Worm (Caenorhabditis elegans) whole organism, L4 larva: Measurements from ENCODE around the gene elo-7.

Source experiments
- F10B5.3 ChIP-seq: sonication (generic microtip); optimal IDR thresholded peaks from 2 replicates; lab custom pipeline; 2016; ENCODE audit warnings: mild to moderate bottlenecking, missing genetic modification characterization, missing compliant biosample characterization
- F37D6.2 ChIP-seq: sonication (generic microtip); optimal IDR thresholded peaks from 2 replicates; lab custom pipeline; 2016; ENCODE audit warnings: mild to moderate bottlenecking, missing genetic modification characterization, missing compliant biosample characterization
- T20F7.1 ChIP-seq: fragments of 200-800 bp; sonication (Bioruptor generic); optimal IDR thresholded peaks from 2 replicates; lab custom pipeline; 2018; ENCODE audit warnings: mild to moderate bottlenecking, missing genetic modification characterization, missing compliant biosample characterization
- T26A8.4 ChIP-seq: fragments of 200-800 bp; sonication (Bioruptor generic); IDR thresholded peaks from 2 replicates; pipeline ENCODE4 v1.3.6; 2022; ENCODE audit warnings: missing genetic modification characterization, missing compliant biosample characterization
- ZK546.5 ChIP-seq, 2 experiments: sonication (generic microtip); optimal IDR thresholded peaks; 2 replicates each; lab custom pipeline; 2017; ENCODE audit warnings: missing biosample characterization in 2 of 2, missing genetic modification characterization in 2 of 2
- ama-1 ChIP-seq: fragments of 150-350 bp; optimal IDR thresholded peaks from 2 replicates; lab custom pipeline; 2014; ENCODE audit warnings: inconsistent platforms, mixed read lengths
- arid-1 ChIP-seq: fragments of 200-800 bp; sonication (Bioruptor generic); conservative IDR thresholded peaks from 2 replicates; pipeline ENCODE4 v1.3.6; 2022; ENCODE audit warnings: missing genetic modification reagents, missing genetic modification characterization, missing compliant biosample characterization
- attf-4 ChIP-seq: sonication (generic microtip); optimal IDR thresholded peaks from 3 replicates; lab custom pipeline; 2017; ENCODE audit warnings: missing biosample characterization, missing genetic modification characterization
- ceh-20 ChIP-seq: fragments of 200-800 bp; sonication (Bioruptor generic); IDR thresholded peaks from 2 replicates; pipeline ENCODE4 v1.3.6; 2022; ENCODE audit warnings: missing genetic modification reagents, missing genetic modification characterization, missing compliant biosample characterization
- ceh-28 ChIP-seq: fragments of 150-350 bp; optimal IDR thresholded peaks from 2 replicates; lab custom pipeline; 2014; ENCODE audit warnings: missing biosample characterization, missing genetic modification reagents, missing genetic modification characterization
- ceh-62 ChIP-seq: sonication (generic microtip); optimal IDR thresholded peaks from 2 replicates; lab custom pipeline; 2017; ENCODE audit warnings: missing biosample characterization, missing genetic modification characterization
- dmd-6 ChIP-seq: fragments of 200-800 bp; sonication (Bioruptor generic); IDR thresholded peaks from 2 replicates; pipeline ENCODE4 v1.3.6; 2022; ENCODE audit warnings: missing genetic modification reagents, missing genetic modification characterization, missing compliant biosample characterization
- dpl-1 ChIP-seq: fragments of 150-350 bp; optimal IDR thresholded peaks from 2 replicates; lab custom pipeline; 2014; ENCODE audit warnings: missing biosample characterization, missing genetic modification reagents, missing genetic modification characterization
- duxl-1 ChIP-seq: sonication (generic microtip); optimal IDR thresholded peaks from 2 replicates; lab custom pipeline; 2016; ENCODE audit warnings: mild to moderate bottlenecking, missing genetic modification characterization, moderate library complexity, missing compliant biosample characterization; ENCODE audit not compliant: poor library complexity
- dve-1 ChIP-seq: sonication (generic microtip); optimal IDR thresholded peaks from 2 replicates; lab custom pipeline; 2017; ENCODE audit warnings: antibody characterized with exemption, mild to moderate bottlenecking, missing genetic modification characterization, missing compliant biosample characterization; ENCODE audit not compliant: insufficient read depth
- hif-1 ChIP-seq, 2 experiments: sonication (generic microtip); optimal IDR thresholded peaks; 2 replicates each; lab custom pipeline; 2016 to 2017; ENCODE audit warnings: missing compliant biosample characterization in 2 of 2, missing genetic modification characterization in 2 of 2, missing genetic modification reagents in 2 of 2, missing genotype in 2 of 2, mild to moderate bottlenecking in 1 of 2
- hlh-11 ChIP-seq: fragments of 200-800 bp; sonication (Bioruptor generic); optimal IDR thresholded peaks from 2 replicates; lab custom pipeline; 2018; ENCODE audit warnings: mild to moderate bottlenecking, missing genetic modification characterization, missing compliant biosample characterization
- hlh-30 ChIP-seq: sonication (generic microtip); optimal IDR thresholded peaks from 2 replicates; lab custom pipeline; 2017; ENCODE audit warnings: antibody characterized with exemption, mild to moderate bottlenecking, missing genetic modification characterization, missing compliant biosample characterization; ENCODE audit not compliant: insufficient read depth
- hmg-1.1 ChIP-seq: fragments of 200-800 bp; sonication (Bioruptor generic); IDR thresholded peaks from 2 replicates; pipeline ENCODE4 v1.3.6; 2022; ENCODE audit warnings: missing genetic modification reagents, missing genetic modification characterization, missing compliant biosample characterization
- jun-1 ChIP-seq: fragments of 150-350 bp; optimal IDR thresholded peaks from 2 replicates; lab custom pipeline; 2014; ENCODE audit warnings: missing biosample characterization, missing genetic modification reagents, missing genetic modification characterization
- lim-7 ChIP-seq: fragments of 200-800 bp; sonication (Bioruptor generic); IDR thresholded peaks from 2 replicates; pipeline ENCODE4 v1.3.6; 2022; ENCODE audit warnings: missing genetic modification characterization, missing compliant biosample characterization
- lin-13 ChIP-seq: fragments of 150-350 bp; optimal IDR thresholded peaks from 2 replicates; lab custom pipeline; 2014; ENCODE audit warnings: missing biosample characterization, missing genetic modification reagents, missing genetic modification characterization
- lin-29 ChIP-seq: fragments of 200-800 bp; sonication (Bioruptor generic); IDR thresholded peaks from 2 replicates; pipeline ENCODE4 v1.3.6; 2022; ENCODE audit warnings: missing genetic modification reagents, missing genetic modification characterization, missing compliant biosample characterization
- lin-38 ChIP-seq: fragments of 200-800 bp; sonication (Bioruptor generic); IDR thresholded peaks from 2 replicates; pipeline ENCODE4 v1.3.6; 2022; ENCODE audit warnings: missing genetic modification reagents, missing genetic modification characterization, missing compliant biosample characterization
- lsy-2 ChIP-seq, 2 experiments: fragments of 150-350 bp in 1 of 2; sonication (generic microtip) in 1 of 2; optimal IDR thresholded peaks; 2 replicates each; lab custom pipeline; 2014 to 2017; ENCODE audit warnings: missing biosample characterization in 2 of 2, missing genetic modification characterization in 2 of 2
- madf-9 ChIP-seq: fragments of 200-800 bp; sonication (Bioruptor generic); conservative IDR thresholded peaks from 2 replicates; pipeline ENCODE4 v1.3.6; 2022; ENCODE audit warnings: missing genetic modification reagents, missing genetic modification characterization, missing compliant biosample characterization
- mdt-29 ChIP-seq: fragments of 200-800 bp; sonication (Bioruptor generic); IDR thresholded peaks from 2 replicates; pipeline ENCODE4 v1.3.6; 2022; ENCODE audit warnings: missing genetic modification reagents, missing genetic modification characterization, missing compliant biosample characterization
- mep-1 ChIP-seq: fragments of 150-350 bp; sonication (generic microtip); optimal IDR thresholded peaks from 3 replicates; lab custom pipeline; 2014; ENCODE audit warnings: missing biosample characterization, missing genetic modification characterization
- mes-2 ChIP-seq: sonication (generic microtip); optimal IDR thresholded peaks from 2 replicates; lab custom pipeline; 2016; ENCODE audit warnings: missing genotype, mild to moderate bottlenecking, missing genetic modification characterization, missing compliant biosample characterization; ENCODE audit not compliant: poor library complexity, severe bottlenecking
- nhr-10 ChIP-seq: fragments of 150-350 bp; optimal IDR thresholded peaks from 2 replicates; lab custom pipeline; 2014; ENCODE audit warnings: missing biosample characterization, missing genetic modification characterization
- nhr-102 ChIP-seq: sonication (generic microtip); optimal IDR thresholded peaks from 2 replicates; lab custom pipeline; 2016; ENCODE audit warnings: mild to moderate bottlenecking, missing genetic modification characterization, moderate library complexity, missing compliant biosample characterization
- nhr-237 ChIP-seq: sonication (generic microtip); optimal IDR thresholded peaks from 2 replicates; lab custom pipeline; 2017; ENCODE audit warnings: missing biosample characterization, missing genetic modification characterization
- nhr-25 ChIP-seq: sonication (generic microtip); optimal IDR thresholded peaks from 2 replicates; lab custom pipeline; 2017; ENCODE audit warnings: missing genetic modification characterization, mild to moderate bottlenecking, missing compliant biosample characterization, antibody characterized with exemption, moderate library complexity, borderline replicate concordance; ENCODE audit not compliant: insufficient read depth
- nhr-48 ChIP-seq: sonication (generic microtip); optimal IDR thresholded peaks from 2 replicates; lab custom pipeline; 2016; ENCODE audit warnings: mild to moderate bottlenecking, missing genetic modification characterization, missing compliant biosample characterization
- nhr-6 ChIP-seq: fragments of 150-350 bp; optimal IDR thresholded peaks from 2 replicates; lab custom pipeline; 2014; ENCODE audit warnings: missing biosample characterization, missing genetic modification characterization
- nhr-77 ChIP-seq: fragments of 150-350 bp; optimal IDR thresholded peaks from 2 replicates; lab custom pipeline; 2014; ENCODE audit warnings: missing biosample characterization, missing genetic modification characterization
- pha-4 ChIP-seq, 2 experiments: fragments of 150-350 bp in 1 of 2; fragments of 200-800 bp in 1 of 2; sonication (Bioruptor generic) in 1 of 2; IDR thresholded peaks in 1 of 2; optimal IDR thresholded peaks in 1 of 2; 2 replicates each; pipeline versions ENCODE4 v1.3.6 to Lab custom; 2014 to 2022; ENCODE audit warnings: missing genetic modification characterization in 2 of 2, missing genetic modification reagents in 2 of 2, missing biosample characterization in 1 of 2, missing compliant biosample characterization in 1 of 2
- rbr-2 ChIP-seq: sonication (generic microtip); optimal IDR thresholded peaks from 2 replicates; lab custom pipeline; 2016; ENCODE audit warnings: missing genotype, missing genetic modification characterization, missing compliant biosample characterization
- saeg-2 ChIP-seq: fragments of 200-800 bp; sonication (Bioruptor generic); IDR thresholded peaks from 2 replicates; pipeline ENCODE4 v1.3.6; 2022; ENCODE audit warnings: missing genetic modification reagents, missing genetic modification characterization, missing compliant biosample characterization
- sdz-12 ChIP-seq: fragments of 200-800 bp; sonication (Bioruptor generic); optimal IDR thresholded peaks from 2 replicates; lab custom pipeline; 2018; ENCODE audit warnings: mild to moderate bottlenecking, missing genetic modification characterization, missing compliant biosample characterization
- set-16 ChIP-seq: fragments of 200-800 bp; sonication (Bioruptor generic); IDR thresholded peaks from 2 replicates; pipeline ENCODE4 v1.3.6; 2022; ENCODE audit warnings: missing genetic modification reagents, missing genetic modification characterization, missing compliant biosample characterization
- snpc-1.2 ChIP-seq: fragments of 200-800 bp; sonication (Bioruptor generic); IDR thresholded peaks from 2 replicates; pipeline ENCODE4 v1.3.6; 2022; ENCODE audit warnings: missing genetic modification reagents, missing genetic modification characterization, missing compliant biosample characterization
- snpc-4 ChIP-seq: fragments of 150-350 bp; optimal IDR thresholded peaks from 2 replicates; lab custom pipeline; 2014; ENCODE audit warnings: missing biosample characterization, missing genetic modification characterization
- spr-3 ChIP-seq: fragments of 200-800 bp; sonication (Bioruptor generic); optimal IDR thresholded peaks from 2 replicates; lab custom pipeline; 2018; ENCODE audit warnings: mild to moderate bottlenecking, missing genetic modification characterization, missing compliant biosample characterization
- unc-39 ChIP-seq: sonication (generic microtip); optimal IDR thresholded peaks from 2 replicates; lab custom pipeline; 2017; ENCODE audit warnings: missing biosample characterization, missing genetic modification characterization
- zip-2 ChIP-seq: fragments of 150-350 bp; optimal IDR thresholded peaks from 2 replicates; lab custom pipeline; 2014; ENCODE audit warnings: missing biosample characterization, missing genetic modification characterization
- ztf-7 ChIP-seq: fragments of 150-350 bp; optimal IDR thresholded peaks from 2 replicates; lab custom pipeline; 2014; ENCODE audit warnings: missing biosample characterization, missing genetic modification characterization

The elo-7 gene

DNA sequence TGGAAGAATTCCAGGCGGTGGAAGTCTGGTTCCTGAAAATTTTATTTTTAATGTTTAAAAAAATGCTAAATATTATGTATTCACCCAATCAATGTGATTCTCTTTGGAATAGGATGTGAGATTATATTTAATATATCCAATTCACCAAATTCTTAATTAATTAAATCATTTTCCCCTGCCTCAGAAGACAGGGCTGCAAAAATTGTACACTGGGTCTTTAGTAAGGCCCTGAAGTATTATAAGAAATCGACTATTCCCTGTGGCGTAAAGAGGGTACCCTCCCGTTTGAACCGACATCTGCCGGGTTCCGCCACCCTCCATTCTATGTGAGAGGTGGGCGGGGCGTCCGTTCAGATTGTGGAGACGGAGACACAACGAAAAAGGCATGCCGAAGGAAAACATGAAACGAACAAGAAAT is 18.5 kb upstream of the elo-7 start (continued):
- TF ChIP-seq nhr-237 (tag; lab: Kevin White, UChicago): no peak
- TF ChIP-seq hlh-11 (tag; lab: Kevin White, UChicago): peak; percentile 65
- TF ChIP-seq ztf-7: peak; percentile 19
- peak in 1 of 2 experiments; percentile 48 for TF ChIP-seq hif-1 (tag; optimal IDR thresholded peaks at IDR 0.05; lab: Kevin White, UChicago)
- TF ChIP-seq lsy-2 (tag; optimal IDR thresholded peaks at IDR 0.05; lab: Kevin White, UChicago): peak; percentile 33 to 73
- 0 out of 2 replicates have a peak, but pooled peaks have one; percentile 26 for TF ChIP-seq lim-7 (GFP tag; lab: Robert Waterston, UW)
- TF ChIP-seq duxl-1 (tag; lab: Kevin White, UChicago): peak; percentile 62
- peak; percentile 95 for TF ChIP-seq snpc-4 (tag; lab: Kevin White, UChicago)
- TF ChIP-seq spr-3 (GFP tag; lab: Kevin White, UChicago): peak; percentile 59
- no peak for TF ChIP-seq attf-4 (tag; lab: Kevin White, UChicago)
- 0 out of 2 replicates have a peak, but pooled peaks have one; percentile 28 for TF ChIP-seq mdt-29 (GFP tag; lab: Robert Waterston, UW)
- TF ChIP-seq unc-39: no peak
- TF ChIP-seq T26A8.4: peak; percentile 81
- peak; percentile 74 for TF ChIP-seq rbr-2
- peak; percentile 67 for TF ChIP-seq nhr-102
- TF ChIP-seq T20F7.1 (GFP tag; lab: Kevin White, UChicago): peak; percentile 65
- TF ChIP-seq arid-1 (GFP tag; lab: Robert Waterston, UW): peak; percentile 61; the same call in 1 of the 2 replicates
- TF ChIP-seq ZK546.5 (tag; optimal IDR thresholded peaks at IDR 0.05; lab: Kevin White, UChicago): no peak
- TF ChIP-seq nhr-6 (tag; lab: Kevin White, UChicago): peak; percentile 66
- peak; percentile 40; the same call in 1 of the 2 replicates for TF ChIP-seq ceh-20 (GFP tag; lab: Robert Waterston, UW)
- peak; percentile 46 for TF ChIP-seq dmd-6 (GFP tag; lab: Robert Waterston, UW)
- TF ChIP-seq jun-1: peak; percentile 1
- no peak for TF ChIP-seq lin-29 (GFP tag; lab: Robert Waterston, UW)
- TF ChIP-seq hlh-30 (tag; lab: Kevin White, UChicago): peak; percentile 66
- TF ChIP-seq mep-1 (tag; lab: Kevin White, UChicago): peak; percentile 90
- peak; percentile 56; the same call in 1 of the 2 replicates for TF ChIP-seq pha-4 (GFP tag; IDR thresholded peaks at IDR 0.05; lab: Robert Waterston, UW)
- TF ChIP-seq pha-4 (tag; optimal IDR thresholded peaks at IDR 0.05; lab: Kevin White, UChicago): no peak
- peak; percentile 90 for TF ChIP-seq mes-2 (tag; lab: Kevin White, UChicago)
- peak; percentile 53 for TF ChIP-seq F37D6.2
- peak; percentile 89 for TF ChIP-seq dve-1 (tag; lab: Kevin White, UChicago)
- TF ChIP-seq ama-1 (lab: Kevin White, UChicago): peak; percentile 52
- peak; percentile 11 for TF ChIP-seq lin-13
- TF ChIP-seq dpl-1: peak; percentile 41
- no peak for TF ChIP-seq ceh-62
- 0 out of 2 replicates have a peak, but pooled peaks have one; percentile 7 for TF ChIP-seq saeg-2 (GFP tag; lab: Robert Waterston, UW)
- TF ChIP-seq snpc-1.2: peak; percentile 50
- no peak for TF ChIP-seq nhr-77 (tag; lab: Kevin White, UChicago)
- TF ChIP-seq sdz-12 (GFP tag; lab: Kevin White, UChicago): peak; percentile 75
- TF ChIP-seq nhr-10 (tag; lab: Kevin White, UChicago): peak; percentile 37
- TF ChIP-seq F10B5.3 (tag; lab: Kevin White, UChicago): peak; percentile 86
- peak; percentile 62 for TF ChIP-seq hmg-1.1
- peak; percentile 76 for TF ChIP-seq lin-38 (GFP tag; lab: Robert Waterston, UW)
- TF ChIP-seq ceh-28 (tag; lab: Kevin White, UChicago): no peak
- peak; percentile 17 for TF ChIP-seq nhr-25 (tag; lab: Kevin White, UChicago)
- TF ChIP-seq madf-9: 0 out of 2 replicates have a peak, but pooled peaks have one; percentile 40
- peak; percentile 48; the same call in 1 of the 2 replicates for TF ChIP-seq set-16 (GFP tag; lab: Robert Waterston, UW)
- peak; percentile 74 for TF ChIP-seq nhr-48 (tag; lab: Kevin White, UChicago)
- TF ChIP-seq zip-2 (tag; lab: Kevin White, UChicago): peak; percentile 39
